Fruit fly (Drosophila melanogaster) whole organism, adult: ENCODE data around the gene Las.

Experiments used
- CG11617 ChIP-seq: fragments of 200-800 bp; sonication (Bioruptor generic); optimal IDR thresholded peaks from 2 replicates; lab custom pipeline; 2017; ENCODE audit warnings: mild to moderate bottlenecking, missing biosample characterization, missing genetic modification reagents, missing genetic modification characterization
- CG7045 ChIP-seq: fragments of 200-800 bp; sonication (Bioruptor generic); optimal IDR thresholded peaks from 2 replicates; lab custom pipeline; 2017; ENCODE audit warnings: missing biosample characterization, mild to moderate bottlenecking, missing genetic modification characterization
- CG7101 ChIP-seq: fragments of 200-800 bp; sonication (Bioruptor generic); optimal IDR thresholded peaks from 2 replicates; lab custom pipeline; 2018; ENCODE audit warnings: missing biosample characterization, mild to moderate bottlenecking, missing genetic modification characterization, moderate library complexity
- Clk ChIP-seq: fragments of 200-800 bp; sonication (Bioruptor generic); optimal IDR thresholded peaks from 2 replicates; lab custom pipeline; 2017; ENCODE audit warnings: missing biosample characterization, missing genetic modification characterization
- Mnt ChIP-seq: fragments of 200-800 bp; sonication (Bioruptor generic); optimal IDR thresholded peaks from 2 replicates; lab custom pipeline; 2016; ENCODE audit warnings: missing biosample characterization, mild to moderate bottlenecking, missing genetic modification characterization
- cic ChIP-seq: fragments of 200-800 bp; sonication (Bioruptor generic); optimal IDR thresholded peaks from 2 replicates; lab custom pipeline; 2017; ENCODE audit warnings: missing biosample characterization, mild to moderate bottlenecking, missing genetic modification characterization, moderate library complexity
- kay ChIP-seq: fragments of 200-800 bp; sonication (Bioruptor generic); peaks from one replicate; lab custom pipeline; 2016; ENCODE audit warnings: missing biosample characterization, missing genetic modification characterization, borderline replicate concordance
- ovo ChIP-seq: fragments of 200-800 bp; sonication (Bioruptor generic); optimal IDR thresholded peaks from 2 replicates; lab custom pipeline; 2016; ENCODE audit warnings: missing biosample characterization, missing genetic modification characterization
- toe ChIP-seq: fragments of 200-800 bp; sonication (Bioruptor generic); optimal IDR thresholded peaks from 2 replicates; lab custom pipeline; 2016; ENCODE audit warnings: missing biosample characterization, missing genetic modification characterization

DNA sequence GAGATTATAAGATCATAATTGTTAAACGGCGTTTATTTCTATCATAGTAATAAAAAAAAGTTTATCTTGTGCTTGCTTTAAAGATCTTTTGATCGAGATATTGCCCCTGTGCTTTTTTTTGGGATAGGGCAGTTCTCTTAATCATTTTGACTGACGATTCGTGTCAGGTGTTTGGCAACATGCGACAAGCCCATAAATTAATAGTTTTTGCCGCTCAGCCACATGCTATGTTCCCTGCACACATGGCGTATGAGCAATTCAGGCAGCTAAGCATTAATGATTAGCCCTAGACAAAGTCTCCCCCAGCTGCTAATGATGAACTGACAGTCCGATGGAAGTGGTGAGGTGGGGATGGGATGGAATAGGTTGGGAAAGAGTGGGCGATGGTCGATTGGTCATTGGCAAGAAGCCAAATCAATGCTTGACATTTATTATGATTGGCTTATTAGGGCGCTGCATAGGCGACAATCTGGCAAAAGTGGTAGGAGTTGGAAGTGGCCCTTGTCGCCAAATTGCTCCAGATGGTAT lies 8.8 kb upstream of the Las start:
- no peak for TF ChIP-seq kay
- no peak for TF ChIP-seq cic (GFP tag; lab: Kevin White, UChicago)
- no peak for TF ChIP-seq ovo (GFP tag; lab: Kevin White, UChicago)
- no peak for TF ChIP-seq CG11617 (GFP tag; lab: Kevin White, UChicago)
- no peak for TF ChIP-seq toe
- no peak for TF ChIP-seq Clk
- no peak for TF ChIP-seq CG7045 (GFP tag; lab: Kevin White, UChicago)
- no peak for TF ChIP-seq Mnt (GFP tag; lab: Kevin White, UChicago)
- TF ChIP-seq CG7101 = no peak
